Fruit fly (Drosophila melanogaster) whole organism, wandering third instar larva: ENCODE measurements around the gene CG14877.

ENCODE experiments used
- Abd-B ChIP-seq: fragments of >200 bp; optimal IDR thresholded peaks from 2 replicates; lab custom pipeline; 2017; ENCODE audit warnings: missing biosample characterization, missing genetic modification characterization
- CG32264 ChIP-seq: fragments of 200-800 bp; sonication (Bioruptor generic); optimal IDR thresholded peaks from 2 replicates; lab custom pipeline; 2016; ENCODE audit warnings: missing biosample characterization, missing genetic modification characterization
- CG9705 ChIP-seq: fragments of 200-800 bp; sonication (Bioruptor generic); optimal IDR thresholded peaks from 2 replicates; lab custom pipeline; 2018; ENCODE audit warnings: missing biosample characterization, mild to moderate bottlenecking, missing genetic modification characterization
- CrebA ChIP-seq: fragments of 200-800 bp; sonication (Bioruptor generic); optimal IDR thresholded peaks from 2 replicates; lab custom pipeline; 2016; ENCODE audit warnings: missing biosample characterization, mild to moderate bottlenecking, missing genetic modification characterization, borderline replicate concordance
- Dfd ChIP-seq: fragments of >200 bp; optimal IDR thresholded peaks from 2 replicates; lab custom pipeline; 2017; ENCODE audit warnings: missing biosample characterization, missing genetic modification characterization
- GATAd ChIP-seq: sonication (Bioruptor generic); optimal IDR thresholded peaks from 2 replicates; lab custom pipeline; 2016; ENCODE audit warnings: missing biosample characterization, missing genetic modification characterization
- HLH106 ChIP-seq: fragments of 200-800 bp; optimal IDR thresholded peaks from 3 replicates; lab custom pipeline; 2019; ENCODE audit warnings: missing biosample characterization, mild to moderate bottlenecking, missing genetic modification characterization, moderate library complexity
- Hr78 ChIP-seq: fragments of >200 bp; optimal IDR thresholded peaks from 2 replicates; lab custom pipeline; 2017; ENCODE audit warnings: missing biosample characterization, missing genetic modification characterization
- Hr83 ChIP-seq: fragments of 200-300 bp; sonication (Bioruptor generic); optimal IDR thresholded peaks from 2 replicates; lab custom pipeline; 2016; ENCODE audit warnings: missing biosample characterization, mild to moderate bottlenecking, missing genetic modification characterization, moderate library complexity; ENCODE audit not compliant: poor library complexity, severe bottlenecking
- Jra ChIP-seq: sonication (Bioruptor generic); optimal IDR thresholded peaks from 2 replicates; lab custom pipeline; 2016; ENCODE audit warnings: missing biosample characterization, missing genetic modification characterization
- Mio ChIP-seq: sonication (Bioruptor generic); optimal IDR thresholded peaks from 2 replicates; lab custom pipeline; 2016; ENCODE audit warnings: missing biosample characterization, missing genetic modification characterization
- N ChIP-seq: fragments of >200 bp; optimal IDR thresholded peaks from 2 replicates; lab custom pipeline; 2018; ENCODE audit warnings: missing biosample characterization, missing external identifiers, missing genetic modification characterization
- Rel ChIP-seq, 2 experiments: fragments of 200-800 bp; sonication (Bioruptor generic) in 1 of 2; optimal IDR thresholded peaks; 2 replicates in 1 of 2; 3 replicates in 1 of 2; lab custom pipeline; 2016 to 2019; ENCODE audit warnings: mild to moderate bottlenecking in 2 of 2, missing biosample characterization in 2 of 2, missing genetic modification characterization in 2 of 2, moderate library complexity in 1 of 2
- Sp1 ChIP-seq: fragments of 200-800 bp; sonication (Bioruptor generic); optimal IDR thresholded peaks from 3 replicates; lab custom pipeline; 2019; ENCODE audit warnings: missing biosample characterization, mild to moderate bottlenecking, missing genetic modification characterization, moderate library complexity
- br ChIP-seq: fragments of 200-800 bp; sonication (Bioruptor generic); optimal IDR thresholded peaks from 2 replicates; lab custom pipeline; 2016; ENCODE audit warnings: missing biosample characterization, missing genetic modification characterization
- foxo ChIP-seq, 2 experiments: fragments of 200-800 bp; sonication (Bioruptor generic); optimal IDR thresholded peaks; 2 replicates in 1 of 2; 3 replicates in 1 of 2; lab custom pipeline; 2016 to 2017; ENCODE audit warnings: missing biosample characterization in 2 of 2, missing genetic modification characterization in 2 of 2
- fru ChIP-seq: fragments of 200-800 bp; sonication (Bioruptor generic); optimal IDR thresholded peaks from 3 replicates; lab custom pipeline; 2016; ENCODE audit warnings: missing biosample characterization, mild to moderate bottlenecking, missing genetic modification characterization
- h ChIP-seq: fragments of 200-800 bp; sonication (Bioruptor generic); optimal IDR thresholded peaks from 3 replicates; lab custom pipeline; 2016; ENCODE audit warnings: missing biosample characterization, mild to moderate bottlenecking, missing genetic modification characterization
- jim ChIP-seq: fragments of 175-275, 200-325 bp; sonication (Bioruptor generic); optimal IDR thresholded peaks from 2 replicates; lab custom pipeline; 2016; ENCODE audit warnings: missing biosample characterization, mild to moderate bottlenecking, missing genetic modification characterization
- lola ChIP-seq: fragments of >200 bp; optimal IDR thresholded peaks from 2 replicates; lab custom pipeline; 2017; ENCODE audit warnings: missing biosample characterization, missing genetic modification characterization
- psq ChIP-seq: fragments of 200-800 bp; sonication (Bioruptor generic); optimal IDR thresholded peaks from 3 replicates; lab custom pipeline; 2017; ENCODE audit warnings: missing biosample characterization, mild to moderate bottlenecking, missing genetic modification characterization, moderate library complexity
- sv ChIP-seq: fragments of 200-800 bp; sonication (Bioruptor generic); optimal IDR thresholded peaks from 3 replicates; lab custom pipeline; 2016; ENCODE audit warnings: missing biosample characterization, missing genetic modification characterization
- tai ChIP-seq: sonication (Bioruptor generic); optimal IDR thresholded peaks from 2 replicates; lab custom pipeline; 2016; ENCODE audit warnings: missing biosample characterization, missing genetic modification characterization
- usp ChIP-seq: fragments of >200 bp; optimal IDR thresholded peaks from 2 replicates; lab custom pipeline; 2017; ENCODE audit warnings: missing biosample characterization, missing genetic modification characterization
- woc ChIP-seq: sonication (Bioruptor generic); optimal IDR thresholded peaks from 2 replicates; lab custom pipeline; 2016; ENCODE audit warnings: missing biosample characterization, mild to moderate bottlenecking, missing genetic modification characterization

The CG14877 gene

dm6 chr3R:15891188-15891820 lies 4.6 kb downstream of the CG14877 start:
- no peak for TF ChIP-seq Abd-B (GFP tag; lab: Kevin White, UChicago)

dm6 chr3R:15875611-15876010 lies 20.3 kb downstream of the CG14877 start, which contains the start of gene CG31183:
Gene CG31183 (minus strand): TSS chr3R:15875939.
- TF ChIP-seq Abd-B (GFP tag; lab: Kevin White, UChicago), result no peak
- peak; percentile 2 for TF ChIP-seq h

dm6 chr3R:15872829-15873440 lies 22.9 kb downstream of the CG14877 start:
- TF ChIP-seq HLH106 (tag; lab: Kevin White, UChicago), result no peak
- TF ChIP-seq psq, result no peak
- no peak for TF ChIP-seq GATAd (GFP tag; lab: Kevin White, UChicago)
- TF ChIP-seq Hr83 (GFP tag; lab: Kevin White, UChicago), result no peak
- TF ChIP-seq CG32264 (GFP tag; lab: Kevin White, UChicago), result no peak

- TF ChIP-seq jim (GFP tag; lab: Kevin White, UChicago) (no peak), Hr83 (GFP tag; lab: Kevin White, UChicago) (no peak), CG9705 (no peak), usp (GFP tag; lab: Kevin White, UChicago) (no peak), Hr78 (GFP tag; lab: Kevin White, UChicago) (no peak), CG32264 (GFP tag; lab: Kevin White, UChicago) (no peak), GATAd (GFP tag; lab: Kevin White, UChicago) (no peak), Sp1 (GFP tag; lab: Kevin White, UChicago) (no peak)
Observed at dm6 chr3R:15859896-15860295, 36.0 kb downstream of the CG14877 start, which contains the start of gene CG9632. Gene CG9632 (plus strand): TSS chr3R:15860196.

- TF ChIP-seq N (GFP tag; lab: Kevin White, UChicago), result peak; percentile 13
- TF ChIP-seq fru (GFP tag; lab: Kevin White, UChicago), result no peak
- no peak for TF ChIP-seq Rel (GFP tag; optimal IDR thresholded peaks at IDR 0.05; lab: Kevin White, UChicago)
- peak; percentile 10 for TF ChIP-seq Rel (tag; optimal IDR thresholded peaks at IDR 0.05; lab: Kevin White, UChicago)
- peak; percentile 78 for TF ChIP-seq GATAd (GFP tag; lab: Kevin White, UChicago)
- TF ChIP-seq Mio, result no peak
- TF ChIP-seq, all 38 proteins: peak for 3
Observed at dm6 chr3R:15857189-15857767, 38.6 kb downstream of the CG14877 start, which contains the start of gene Hmt-1. Gene Hmt-1 (minus strand): TSS chr3R:15857470.

dm6 chr3R:15853347-15853746 lies 42.5 kb downstream of the CG14877 start, which contains the start of gene cv-d:
Gene cv-d (minus strand): TSS chr3R:15853581.
- TF ChIP-seq Rel (GFP tag; optimal IDR thresholded peaks at IDR 0.05; lab: Kevin White, UChicago) (no peak), Rel (tag; optimal IDR thresholded peaks at IDR 0.05; lab: Kevin White, UChicago) (peak; percentile 0), N (GFP tag; lab: Kevin White, UChicago) (no peak), sv (GFP tag; lab: Kevin White, UChicago) (no peak)

dm6 chr3R:15851912-15852311 lies 44.0 kb downstream of the CG14877 start:
- no peak for TF ChIP-seq Rel (GFP tag; optimal IDR thresholded peaks at IDR 0.05; lab: Kevin White, UChicago)
- peak; percentile 91 for TF ChIP-seq Rel (tag; optimal IDR thresholded peaks at IDR 0.05; lab: Kevin White, UChicago)
- no peak for TF ChIP-seq sv (GFP tag; lab: Kevin White, UChicago)
- no peak for TF ChIP-seq tai (GFP tag; lab: Kevin White, UChicago)

dm6 chr3R:15846234-15846633 lies 49.6 kb downstream of the CG14877 start, which contains the start of gene CG4546:
Gene CG4546 (plus strand): TSS chr3R:15846534.
- no peak for TF ChIP-seq Dfd (GFP tag; lab: Kevin White, UChicago)
- TF ChIP-seq CG32264 (GFP tag; lab: Kevin White, UChicago), result no peak

dm6 chr3R:15839294-15839693 lies 56.6 kb downstream of the CG14877 start, which contains the start of gene Pbp45:
Gene Pbp45 (minus strand): TSS chr3R:15839515.
- TF ChIP-seq foxo (GFP tag; optimal IDR thresholded peaks at IDR 0.05; lab: Kevin White, UChicago) (peak in 1 of 2 experiments; percentile 54), Jra (GFP tag; lab: Kevin White, UChicago) (no peak), Hr83 (GFP tag; lab: Kevin White, UChicago) (no peak), jim (GFP tag; lab: Kevin White, UChicago) (no peak), lola (GFP tag; lab: Kevin White, UChicago) (no peak), CrebA (no peak), N (GFP tag; lab: Kevin White, UChicago) (no peak), br (no peak), woc (GFP tag; lab: Kevin White, UChicago) (no peak), Sp1 (GFP tag; lab: Kevin White, UChicago) (no peak), fru (GFP tag; lab: Kevin White, UChicago) (peak; percentile 28)
